Worm (Caenorhabditis elegans) whole organism, dauer: Measurements from ENCODE around the gene nmad-1.

Experiments used
- unc-62 ChIP-seq: sonication (generic microtip); optimal IDR thresholded peaks from 2 replicates; lab custom pipeline; 2017; ENCODE audit warnings: missing biosample characterization, missing genetic modification reagents, missing genetic modification characterization

The nmad-1 gene

ce11 chrIII:5570814-5571443 is 16.2 kb upstream of the nmad-1 start:
- no peak for TF ChIP-seq unc-62 (GFP tag; lab: Kevin White, UChicago)

ce11 chrIII:5568679-5569078 is 13.9 kb upstream of the nmad-1 start, which contains the start of gene nspb-12:
Gene nspb-12, minus strand, starts transcription at chrIII:5568779.
- TF ChIP-seq unc-62 (GFP tag; lab: Kevin White, UChicago), result no peak

ce11 chrIII:5568265-5568664 is 13.5 kb upstream of the nmad-1 start:
- TF ChIP-seq unc-62 (GFP tag; lab: Kevin White, UChicago), result no peak

DNA sequence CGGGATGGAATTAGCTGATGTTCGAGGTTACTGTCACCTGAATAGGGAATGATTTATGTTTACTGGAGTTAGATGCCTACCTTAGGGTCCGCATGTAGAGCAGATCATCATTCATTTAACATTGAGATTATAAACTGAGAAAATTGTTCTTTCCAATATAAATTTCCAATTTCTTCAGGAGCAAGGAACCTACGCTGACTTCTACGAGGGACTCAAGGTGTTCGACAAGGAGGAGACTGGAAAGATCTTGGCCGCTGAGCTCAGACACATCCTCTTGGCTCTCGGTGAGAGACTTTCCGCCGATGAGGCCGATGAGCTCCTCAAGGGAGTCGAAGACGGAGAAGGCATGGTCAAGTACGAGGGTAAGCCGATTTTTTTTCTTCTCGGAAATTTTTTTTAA is 11.8 kb upstream of the nmad-1 start:
- TF ChIP-seq unc-62 (GFP tag; lab: Kevin White, UChicago), result no peak

DNA sequence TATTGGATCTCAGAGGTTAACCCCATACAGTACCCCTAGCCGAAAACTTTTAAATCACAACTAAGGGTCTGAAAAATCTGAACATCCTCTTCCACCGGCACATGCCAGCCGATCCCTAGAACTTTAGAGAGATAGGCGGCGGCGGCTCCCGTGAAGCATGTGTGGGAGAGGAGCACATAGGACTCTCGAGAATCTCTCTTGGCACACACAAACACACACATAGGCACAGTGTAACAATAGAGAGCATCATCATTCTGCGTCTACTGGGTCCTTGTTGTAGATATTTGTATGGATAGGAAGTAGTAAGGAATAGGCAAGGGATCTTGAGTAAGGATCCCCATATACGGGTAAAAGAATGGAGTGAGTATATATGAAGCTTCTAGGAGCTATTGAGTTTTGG is 11.0 kb upstream of the nmad-1 start:
- no peak for TF ChIP-seq unc-62 (GFP tag; lab: Kevin White, UChicago)

- no peak for TF ChIP-seq unc-62 (GFP tag; lab: Kevin White, UChicago)
Measured at ce11 chrIII:5564799-5565198, 10.1 kb upstream of the nmad-1 start, which contains the start of gene mlc-3. Gene mlc-3, plus strand, starts transcription at chrIII:5565025.

ce11 chrIII:5564325-5564724 is 9.6 kb upstream of the nmad-1 start:
- TF ChIP-seq unc-62 (GFP tag; lab: Kevin White, UChicago), result no peak

DNA sequence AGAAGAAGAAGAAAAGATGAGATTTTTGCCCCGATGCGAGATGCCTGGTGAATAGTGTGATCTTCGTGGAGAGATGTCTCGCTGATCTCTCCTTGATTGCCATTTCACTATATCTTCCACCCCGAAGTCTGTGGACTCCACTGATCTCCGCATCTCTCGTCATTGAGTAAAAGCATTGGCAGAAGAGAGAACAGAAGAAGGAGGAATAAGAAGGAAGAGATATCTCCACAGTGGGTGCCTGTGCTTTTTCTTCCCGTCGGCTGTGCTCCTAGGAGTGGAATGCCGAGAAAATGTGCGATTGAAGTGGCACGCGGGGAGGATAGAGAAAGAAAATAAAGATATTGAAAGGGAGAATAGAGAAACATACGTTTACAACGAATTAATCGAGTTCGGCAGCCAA is 8.9 kb upstream of the nmad-1 start:
- no peak for TF ChIP-seq unc-62 (GFP tag; lab: Kevin White, UChicago)

DNA sequence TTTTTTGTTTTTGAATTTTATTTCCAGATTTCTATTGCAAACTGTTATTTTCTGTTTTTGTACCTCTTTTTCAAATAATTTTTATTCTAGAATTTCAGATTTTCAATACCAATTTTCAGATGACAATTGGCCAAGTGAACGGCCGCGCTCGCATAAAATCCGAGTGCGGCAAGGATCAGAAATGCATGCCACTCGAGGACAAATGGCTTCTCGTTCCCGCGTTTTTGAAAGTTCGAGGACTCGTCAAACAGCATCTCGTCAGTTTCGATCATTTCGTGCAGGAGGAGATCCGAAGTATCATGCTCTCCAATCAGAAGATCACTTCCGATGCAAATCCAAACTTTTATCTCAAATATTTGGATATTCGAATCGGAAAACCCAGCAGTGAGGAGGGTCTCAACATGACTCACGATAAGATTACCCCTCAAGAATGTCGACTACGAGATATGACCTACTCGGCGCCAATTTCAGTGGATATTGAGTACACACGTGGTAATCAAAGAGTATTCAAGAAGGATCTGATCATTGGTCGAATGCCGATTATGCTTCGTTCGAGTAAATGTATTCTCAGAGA is 2.6 kb upstream of the nmad-1 start, which contains the start of gene rpc-2:
rpc-2 (plus strand) TSS at position 120 of the 574 bp plus-strand sequence.
- TF ChIP-seq unc-62 (GFP tag; lab: Kevin White, UChicago), result no peak

DNA sequence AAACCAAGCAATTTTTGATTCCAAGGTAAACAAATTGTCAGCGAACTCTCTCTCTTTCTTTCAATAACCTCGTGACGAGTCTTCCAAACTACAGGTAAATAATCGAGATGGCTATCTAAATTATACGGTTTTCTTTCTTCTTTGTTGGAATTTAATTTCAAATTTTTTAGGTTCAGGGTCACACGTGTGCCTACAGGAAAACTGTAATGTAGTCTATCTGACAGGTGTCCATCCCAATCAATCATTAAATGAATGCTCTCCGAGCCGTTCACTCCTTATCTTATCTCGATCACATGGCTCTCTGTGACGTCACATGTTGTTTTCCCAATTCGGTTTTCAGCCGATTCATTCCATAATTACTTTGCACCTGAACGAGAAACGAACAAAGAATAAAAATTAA is 1.6 kb downstream of the nmad-1 start:
- no peak for TF ChIP-seq unc-62 (GFP tag; lab: Kevin White, UChicago)

- no peak for TF ChIP-seq unc-62 (GFP tag; lab: Kevin White, UChicago)
Measured at ce11 chrIII:5552072-5552667, 2.6 kb downstream of the nmad-1 start, which contains the start of gene F09F7.6. Gene F09F7.6, minus strand, starts transcription at chrIII:5552135.

ce11 chrIII:5550844-5551243 is 3.9 kb downstream of the nmad-1 start:
- no peak for TF ChIP-seq unc-62 (GFP tag; lab: Kevin White, UChicago)

ce11 chrIII:5550193-5550592 is 4.5 kb downstream of the nmad-1 start:
- TF ChIP-seq unc-62 (GFP tag; lab: Kevin White, UChicago), result no peak

DNA sequence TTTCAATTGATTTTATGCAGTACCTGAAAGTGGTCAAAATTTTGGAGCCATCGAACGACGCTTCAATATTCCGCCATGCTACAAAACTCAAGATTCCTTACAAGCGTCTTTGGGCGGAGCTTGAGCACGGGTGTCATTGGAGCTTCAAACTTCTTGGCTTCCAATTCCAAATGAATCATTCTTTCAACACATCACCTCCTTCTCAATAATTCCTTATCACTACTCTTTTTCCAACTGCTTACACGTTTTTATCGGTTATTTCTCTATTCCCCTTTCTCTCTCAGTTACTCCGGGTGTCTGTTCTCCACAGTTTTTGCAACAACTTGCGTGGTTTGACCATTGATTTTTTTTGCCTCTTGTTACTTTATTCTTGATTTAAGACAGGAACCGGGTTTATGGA is 8.0 kb downstream of the nmad-1 start, which contains the start of gene F09F7.5:
F09F7.5 (plus strand) TSS at position 258 of the 400 bp plus-strand sequence.
- TF ChIP-seq unc-62 (GFP tag; lab: Kevin White, UChicago), result no peak

- TF ChIP-seq unc-62 (GFP tag; lab: Kevin White, UChicago), result no peak
Measured at ce11 chrIII:5546309-5546708, 8.4 kb downstream of the nmad-1 start.

DNA sequence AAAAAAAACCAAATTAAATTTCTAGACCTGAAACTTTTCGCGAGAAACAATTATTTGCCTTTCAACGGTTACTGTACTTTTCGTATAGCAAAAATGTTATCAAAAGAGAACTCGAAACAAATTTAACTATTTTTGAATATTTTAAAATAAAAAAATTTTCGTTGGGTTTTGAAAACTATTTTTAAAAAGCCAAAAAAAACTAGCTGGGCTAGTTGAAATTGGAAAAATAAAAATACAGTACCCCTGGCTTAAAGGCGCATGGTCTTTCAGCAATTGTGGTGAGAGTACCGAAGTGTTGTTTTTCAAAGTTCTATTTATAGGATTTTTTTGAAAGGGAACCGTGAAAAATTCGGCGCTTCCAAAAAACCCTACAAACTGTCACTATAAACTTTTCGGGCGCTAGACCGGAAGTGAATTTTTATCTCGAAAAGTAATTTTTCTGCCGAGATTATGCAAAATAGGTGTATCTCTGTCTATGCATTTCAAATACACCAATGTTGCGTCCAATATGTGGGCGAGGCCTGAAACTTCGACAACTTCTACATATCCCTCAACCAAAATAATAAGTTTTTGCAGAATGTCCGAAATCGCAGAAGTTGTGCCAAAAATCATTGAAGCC is 10.9 kb downstream of the nmad-1 start, which contains the start of gene D1044.1:
D1044.1 (plus strand) TSS at position 569 of the 619 bp plus-strand sequence.
- no peak for TF ChIP-seq unc-62 (GFP tag; lab: Kevin White, UChicago)
